Worm (Caenorhabditis elegans) whole organism, late embryonic: ENCODE data around the gene dph-7.
"Not testable (repeated sequence)": the region's sequence is repeated elsewhere in the genome, so short reads cannot be mapped to it uniquely, and the experiment has no call there.

ENCODE experiments used
- C08G9.2 ChIP-seq: sonication (generic microtip); optimal IDR thresholded peaks from 2 replicates; lab custom pipeline; 2016; ENCODE audit warnings: mild to moderate bottlenecking, missing genetic modification characterization, moderate library complexity, missing compliant biosample characterization
- C38D4.7 ChIP-seq: fragments of 200-800 bp; sonication (Bioruptor generic); optimal IDR thresholded peaks from 2 replicates; lab custom pipeline; 2018; ENCODE audit warnings: mild to moderate bottlenecking, missing genetic modification characterization, moderate library complexity, missing compliant biosample characterization
- F13H6.1 ChIP-seq: sonication (generic microtip); optimal IDR thresholded peaks from 2 replicates; lab custom pipeline; 2016; ENCODE audit warnings: missing genetic modification characterization, missing compliant biosample characterization
- K02D7.2 ChIP-seq: sonication (generic microtip); optimal IDR thresholded peaks from 2 replicates; lab custom pipeline; 2017; ENCODE audit warnings: mild to moderate bottlenecking, missing genetic modification characterization, missing compliant biosample characterization
- K09A11.1 ChIP-seq: sonication (generic microtip); optimal IDR thresholded peaks from 2 replicates; lab custom pipeline; 2017; ENCODE audit warnings: antibody characterized with exemption, mild to moderate bottlenecking, missing genetic modification characterization, missing compliant biosample characterization; ENCODE audit not compliant: insufficient read depth
- ahr-1 ChIP-seq: sonication (generic microtip); optimal IDR thresholded peaks from 2 replicates; lab custom pipeline; 2016; ENCODE audit warnings: missing genetic modification characterization, missing compliant biosample characterization
- ceh-14 ChIP-seq: sonication (generic microtip); optimal IDR thresholded peaks from 2 replicates; lab custom pipeline; 2016; ENCODE audit warnings: missing genotype, missing genetic modification characterization, missing compliant biosample characterization
- ceh-2 ChIP-seq: sonication (generic microtip); optimal IDR thresholded peaks from 2 replicates; lab custom pipeline; 2016; ENCODE audit warnings: missing genotype, missing genetic modification characterization, missing compliant biosample characterization
- ceh-24 ChIP-seq: sonication (generic microtip); optimal IDR thresholded peaks from 2 replicates; lab custom pipeline; 2016; ENCODE audit warnings: mild to moderate bottlenecking, missing genetic modification characterization, missing compliant biosample characterization
- ceh-30 ChIP-seq: fragments of 150-350 bp; optimal IDR thresholded peaks from 2 replicates; lab custom pipeline; 2014; ENCODE audit warnings: missing biosample characterization, missing genetic modification characterization
- ceh-34 ChIP-seq: sonication (generic microtip); optimal IDR thresholded peaks from 2 replicates; lab custom pipeline; 2016; ENCODE audit warnings: mild to moderate bottlenecking, missing genetic modification characterization, missing compliant biosample characterization
- ceh-45 ChIP-seq: fragments of 200-800 bp; sonication (Bioruptor generic); IDR thresholded peaks from 2 replicates; pipeline ENCODE4 v1.3.6; 2022; ENCODE audit warnings: missing genetic modification reagents, missing genetic modification characterization, missing compliant biosample characterization
- ceh-48 ChIP-seq: sonication (generic microtip); optimal IDR thresholded peaks from 2 replicates; lab custom pipeline; 2016; ENCODE audit warnings: missing genetic modification characterization, inconsistent platforms, missing compliant biosample characterization
- dmd-4 ChIP-seq: sonication (generic microtip); optimal IDR thresholded peaks from 2 replicates; lab custom pipeline; 2016; ENCODE audit warnings: borderline replicate concordance, missing genetic modification characterization, missing compliant biosample characterization
- elt-2 ChIP-seq: sonication (generic microtip); optimal IDR thresholded peaks from 2 replicates; lab custom pipeline; 2016; ENCODE audit warnings: missing genetic modification reagents, missing genetic modification characterization, missing compliant biosample characterization
- elt-4 ChIP-seq: sonication (generic microtip); optimal IDR thresholded peaks from 2 replicates; lab custom pipeline; 2016; ENCODE audit warnings: missing genetic modification characterization, missing compliant biosample characterization
- eyg-1 ChIP-seq: sonication (generic microtip); optimal IDR thresholded peaks from 2 replicates; lab custom pipeline; 2016; ENCODE audit warnings: missing genotype, missing genetic modification characterization, missing compliant biosample characterization
- fax-1 ChIP-seq: sonication (generic microtip); optimal IDR thresholded peaks from 2 replicates; lab custom pipeline; 2016; ENCODE audit warnings: missing genotype, missing genetic modification characterization, missing compliant biosample characterization
- fkh-10 ChIP-seq: fragments of 150-350 bp; optimal IDR thresholded peaks from 2 replicates; lab custom pipeline; 2014; ENCODE audit warnings: missing biosample characterization, missing genetic modification reagents, missing genetic modification characterization
- fkh-6 ChIP-seq: sonication (generic microtip); optimal IDR thresholded peaks from 2 replicates; lab custom pipeline; 2016; ENCODE audit warnings: missing genetic modification characterization, missing compliant biosample characterization
- hlh-30 ChIP-seq: sonication (generic microtip); optimal IDR thresholded peaks from 2 replicates; lab custom pipeline; 2017; ENCODE audit warnings: antibody characterized with exemption, missing genetic modification characterization, missing compliant biosample characterization; ENCODE audit not compliant: insufficient read depth
- lim-6 ChIP-seq: sonication (generic microtip); optimal IDR thresholded peaks from 2 replicates; lab custom pipeline; 2016; ENCODE audit warnings: missing genetic modification characterization, missing compliant biosample characterization
- madf-2 ChIP-seq: sonication (generic microtip); optimal IDR thresholded peaks from 2 replicates; lab custom pipeline; 2017; ENCODE audit warnings: missing genetic modification characterization, missing compliant biosample characterization
- nhr-232 ChIP-seq: sonication (generic microtip); optimal IDR thresholded peaks from 2 replicates; lab custom pipeline; 2016; ENCODE audit warnings: missing genetic modification characterization, missing compliant biosample characterization
- pat-9 ChIP-seq: fragments of 200-800 bp; sonication (Bioruptor generic); optimal IDR thresholded peaks from 2 replicates; lab custom pipeline; 2018; ENCODE audit warnings: mild to moderate bottlenecking, missing genetic modification characterization, moderate library complexity, missing compliant biosample characterization
- pha-2 ChIP-seq: sonication (generic microtip); optimal IDR thresholded peaks from 2 replicates; lab custom pipeline; 2017; ENCODE audit warnings: mild to moderate bottlenecking, missing genetic modification characterization, missing compliant biosample characterization
- pha-4 ChIP-seq: fragments of 150-350 bp; optimal IDR thresholded peaks from 2 replicates; lab custom pipeline; 2018; ENCODE audit warnings: missing biosample characterization, missing genetic modification reagents, missing genetic modification characterization
- sox-4 ChIP-seq: sonication (generic microtip); optimal IDR thresholded peaks from 2 replicates; lab custom pipeline; 2017; ENCODE audit warnings: mild to moderate bottlenecking, missing genetic modification characterization, inconsistent platforms, missing compliant biosample characterization
- tbx-2 ChIP-seq: sonication (generic microtip); optimal IDR thresholded peaks from 2 replicates; lab custom pipeline; 2016; ENCODE audit warnings: missing genetic modification characterization, missing compliant biosample characterization
- tbx-7 ChIP-seq: sonication (generic microtip); optimal IDR thresholded peaks from 2 replicates; lab custom pipeline; 2016; ENCODE audit warnings: missing genotype, missing genetic modification characterization, missing compliant biosample characterization
- ttx-3 ChIP-seq: sonication (generic microtip); optimal IDR thresholded peaks from 2 replicates; lab custom pipeline; 2016; ENCODE audit warnings: missing genetic modification reagents, missing genetic modification characterization, missing compliant biosample characterization
- unc-3 ChIP-seq, 2 experiments: fragments of 200-800 bp in 1 of 2; sonication (Bioruptor generic) in 1 of 2; sonication (generic microtip) in 1 of 2; conservative IDR thresholded peaks in 1 of 2; optimal IDR thresholded peaks in 1 of 2; 2 replicates each; pipeline versions ENCODE4 v1.3.6 to Lab custom; 2016 to 2022; ENCODE audit warnings: missing compliant biosample characterization in 2 of 2, missing genetic modification characterization in 2 of 2, missing genetic modification reagents in 1 of 2
- unc-55 ChIP-seq: sonication (generic microtip); optimal IDR thresholded peaks from 2 replicates; lab custom pipeline; 2017; ENCODE audit warnings: missing biosample characterization, missing genetic modification reagents, missing genetic modification characterization
- unc-86 ChIP-seq: sonication (generic microtip); optimal IDR thresholded peaks from 2 replicates; lab custom pipeline; 2016; ENCODE audit warnings: missing genetic modification characterization, missing compliant biosample characterization
- zip-5 ChIP-seq: sonication (generic microtip); optimal IDR thresholded peaks from 2 replicates; lab custom pipeline; 2016; ENCODE audit warnings: missing genetic modification characterization, missing compliant biosample characterization
- ztf-16 ChIP-seq: sonication (generic microtip); optimal IDR thresholded peaks from 2 replicates; lab custom pipeline; 2017; ENCODE audit warnings: missing genetic modification characterization, missing compliant biosample characterization

Gene dph-7

DNA sequence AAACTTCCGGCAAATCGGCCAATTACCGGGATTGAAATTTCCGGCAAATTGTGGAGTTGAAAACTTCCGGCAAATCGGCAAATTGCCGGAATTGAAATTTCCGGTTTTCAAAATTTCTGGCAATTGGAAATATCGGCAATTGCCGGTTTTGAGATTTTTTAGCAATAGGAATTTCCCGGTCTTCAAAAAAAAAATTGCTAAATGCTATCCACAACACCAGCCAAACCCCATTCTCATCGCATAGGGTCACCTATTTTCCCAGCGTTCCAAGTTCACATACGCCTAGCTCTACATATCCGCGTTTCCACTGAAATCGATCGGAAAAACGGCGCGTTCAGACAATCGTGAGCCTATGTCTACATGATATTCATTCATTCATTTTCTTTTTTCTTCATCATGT is 29.5 kb upstream of the dph-7 start, which contains the start of gene F56A8.8:
Gene F56A8.8 (plus strand): TSS at position 301 of the 400 bp plus-strand sequence.
- TF ChIP-seq ceh-30 (tag; lab: Kevin White, UChicago) = no peak
- no peak for TF ChIP-seq nhr-232 (tag; lab: Kevin White, UChicago)

DNA sequence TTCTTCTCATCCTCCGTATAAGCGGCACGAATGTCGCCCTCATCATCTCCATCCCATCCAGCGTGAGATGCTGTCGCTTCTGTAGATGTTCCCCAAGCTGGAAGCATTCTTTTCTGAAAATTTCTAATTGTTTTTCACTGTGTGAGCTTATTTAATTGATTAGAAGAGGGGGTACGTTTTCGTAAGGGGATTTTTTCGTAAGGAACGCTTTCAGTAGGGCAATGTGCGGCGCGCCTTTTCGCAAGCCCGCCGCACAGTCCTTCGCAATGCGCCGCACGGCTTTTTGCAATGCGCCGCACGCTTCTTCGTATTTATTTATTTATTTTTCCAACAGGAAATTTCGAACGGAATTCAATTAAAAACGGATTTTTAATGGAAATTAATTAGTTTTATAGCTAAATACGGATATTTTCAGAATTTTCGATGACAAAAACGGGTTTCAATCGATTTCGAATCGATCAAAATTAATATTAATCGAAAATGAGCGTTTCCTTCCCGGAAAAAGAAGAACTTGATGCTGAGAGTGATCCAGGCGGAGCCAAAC is 21.9 kb upstream of the dph-7 start, which contains the start of gene set-25:
Gene set-25 (minus strand): TSS at position 120 of the 544 bp plus-strand sequence.
- peak; percentile 44 for TF ChIP-seq zip-5 (tag; lab: Kevin White, UChicago)
- TF ChIP-seq fax-1 = peak; percentile 27
- peak; percentile 22 for TF ChIP-seq C38D4.7 (GFP tag; lab: Kevin White, UChicago)
- TF ChIP-seq ceh-14 (tag; lab: Kevin White, UChicago) = peak; percentile 48
- TF ChIP-seq unc-86 (tag; lab: Kevin White, UChicago) = peak; percentile 50
- TF ChIP-seq pha-2 (tag; lab: Kevin White, UChicago) = peak; percentile 12
- peak; percentile 47 for TF ChIP-seq elt-2 (tag; lab: Kevin White, UChicago)
- TF ChIP-seq pat-9 (tag; lab: Kevin White, UChicago) = peak; percentile 34
- peak; percentile 59 for TF ChIP-seq ceh-2 (tag; lab: Kevin White, UChicago)
- TF ChIP-seq tbx-2 (tag; lab: Kevin White, UChicago) = peak; percentile 48
- TF ChIP-seq dmd-4 = peak; percentile 22
- TF ChIP-seq ceh-45 (GFP tag; lab: Robert Waterston, UW) = peak; percentile 48; the same call in 1 of the 2 replicates
- TF ChIP-seq ceh-34 = peak; percentile 30
- TF ChIP-seq ztf-16 (tag; lab: Kevin White, UChicago) = peak; percentile 8
- TF ChIP-seq K09A11.1 = peak; percentile 45
- peak; percentile 71 for TF ChIP-seq K02D7.2 (tag; lab: Kevin White, UChicago)
- TF ChIP-seq sox-4 (tag; lab: Kevin White, UChicago) = peak; percentile 19
- peak; percentile 33; the same call in 1 of the 2 replicates for TF ChIP-seq unc-3 (GFP tag; conservative IDR thresholded peaks at IDR 0.05; lab: Robert Waterston, UW)
- TF ChIP-seq unc-3 (tag; optimal IDR thresholded peaks at IDR 0.05; lab: Kevin White, UChicago) = peak; percentile 8
- TF ChIP-seq ttx-3 (tag; lab: Kevin White, UChicago) = peak; percentile 52

DNA sequence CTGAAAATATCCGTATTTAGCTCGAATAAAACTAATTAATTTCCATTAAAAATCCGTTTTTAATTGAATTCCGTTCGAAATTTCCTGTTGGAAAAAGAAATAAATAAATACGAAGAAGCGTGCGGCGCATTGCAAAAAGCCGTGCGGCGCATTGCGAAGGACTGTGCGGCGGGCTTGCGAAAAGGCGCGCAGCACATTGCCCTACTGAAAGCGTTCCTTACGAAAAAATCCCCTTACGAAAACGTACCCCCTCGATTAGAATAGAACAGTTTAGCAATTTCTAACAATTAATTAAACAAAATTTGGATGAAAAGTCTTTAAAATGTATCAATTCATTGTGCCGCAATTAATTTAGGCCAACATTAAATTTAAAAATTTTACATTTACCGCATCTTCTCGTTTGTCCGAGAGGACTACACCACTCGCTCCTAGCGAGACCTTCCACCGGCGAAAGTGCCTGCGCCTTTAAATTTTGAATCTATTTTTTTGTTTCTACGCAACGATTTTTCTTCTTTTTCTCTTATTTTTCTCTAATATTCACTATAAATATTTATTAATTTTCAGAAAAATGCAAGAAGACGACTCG is 18.5 kb upstream of the dph-7 start, which contains the start of gene npp-18:
Gene npp-18 (plus strand): TSS at position 565 of the 586 bp plus-strand sequence.
- peak; percentile 74; the same call in 1 of the 2 replicates for TF ChIP-seq unc-3 (GFP tag; conservative IDR thresholded peaks at IDR 0.05; lab: Robert Waterston, UW)
- not testable (repeated sequence) for TF ChIP-seq unc-3 (tag; optimal IDR thresholded peaks at IDR 0.05; lab: Kevin White, UChicago)
- TF ChIP-seq ceh-45 (GFP tag; lab: Robert Waterston, UW) = peak; percentile 62; the same call in 1 of the 2 replicates

DNA sequence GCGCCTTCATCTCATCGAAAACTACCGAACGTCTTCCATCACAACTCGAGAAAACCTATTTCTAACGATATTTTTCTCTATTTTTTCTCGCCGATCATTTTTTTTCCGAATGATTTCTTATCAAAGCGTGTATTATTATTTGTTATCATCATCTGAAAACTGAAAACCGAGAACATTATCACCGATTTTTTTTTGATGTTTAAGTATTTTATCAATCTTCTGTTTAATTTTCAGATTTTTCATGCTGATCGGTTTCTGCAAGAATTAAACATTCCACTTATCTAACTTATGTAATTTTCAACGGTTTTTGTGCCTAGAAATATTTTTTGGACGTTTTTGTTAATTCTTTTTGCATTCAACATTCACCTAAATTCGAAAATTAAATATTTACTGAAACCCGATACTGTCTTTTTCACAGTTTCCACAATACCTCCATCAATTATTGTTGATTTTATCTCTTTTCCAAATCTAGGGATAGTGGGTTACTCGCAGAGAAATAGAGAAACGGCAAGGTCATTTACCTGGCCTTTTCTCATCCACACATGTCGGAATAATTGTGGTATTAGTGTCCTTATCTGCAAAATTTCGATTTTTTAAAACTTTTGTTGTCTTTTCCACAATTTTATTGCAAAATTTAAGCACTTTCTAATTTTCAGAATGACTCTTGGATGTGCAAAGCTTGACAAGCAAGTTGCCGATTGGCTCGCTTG is 16.0 kb upstream of the dph-7 start, which contains the start of gene pgm-2:
Gene pgm-2 (plus strand): TSS at position 657 of the 710 bp plus-strand sequence.
- peak; percentile 51 for TF ChIP-seq elt-2 (tag; lab: Kevin White, UChicago)
- no peak for TF ChIP-seq unc-3 (GFP tag; conservative IDR thresholded peaks at IDR 0.05; lab: Robert Waterston, UW)
- TF ChIP-seq unc-3 (tag; optimal IDR thresholded peaks at IDR 0.05; lab: Kevin White, UChicago) = no peak

DNA sequence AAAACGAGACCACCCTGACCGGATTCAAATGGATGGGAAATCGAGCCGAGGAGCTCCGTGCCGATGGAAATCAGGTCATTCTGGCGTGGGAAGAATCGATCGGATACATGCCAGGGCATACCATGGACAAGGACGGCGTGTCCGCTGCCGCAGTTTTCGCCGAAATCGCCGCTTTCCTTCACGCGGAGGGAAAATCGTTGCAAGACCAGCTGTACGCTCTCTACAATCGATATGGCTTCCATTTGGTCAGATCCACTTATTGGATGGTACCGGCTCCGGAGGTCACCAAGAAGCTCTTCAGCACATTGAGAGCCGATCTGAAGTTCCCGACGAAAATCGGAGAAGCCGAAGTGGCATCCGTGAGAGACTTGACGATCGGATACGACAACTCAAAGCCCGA is 12.9 kb upstream of the dph-7 start:
- no peak for TF ChIP-seq elt-4 (tag; lab: Kevin White, UChicago)
- no peak for TF ChIP-seq madf-2 (tag; lab: Kevin White, UChicago)
- no peak for TF ChIP-seq ceh-24 (tag; lab: Kevin White, UChicago)
- no peak for TF ChIP-seq ceh-34
- no peak for TF ChIP-seq unc-55 (GFP tag; lab: Kevin White, UChicago)
- no peak for TF ChIP-seq F13H6.1 (tag; lab: Kevin White, UChicago)
- no peak for TF ChIP-seq pha-4 (tag; lab: Kevin White, UChicago)
- no peak for TF ChIP-seq eyg-1
- no peak for TF ChIP-seq hlh-30 (tag; lab: Kevin White, UChicago)
- no peak for TF ChIP-seq fax-1
- TF ChIP-seq fkh-6 (tag; lab: Kevin White, UChicago) = no peak
- no peak for TF ChIP-seq lim-6
- TF ChIP-seq ceh-48 = no peak
- no peak for TF ChIP-seq C08G9.2
- no peak for TF ChIP-seq fkh-10 (GFP tag; lab: Kevin White, UChicago)
- TF ChIP-seq pat-9 (tag; lab: Kevin White, UChicago) = no peak
- TF ChIP-seq ahr-1 (tag; lab: Kevin White, UChicago) = no peak
- no peak for TF ChIP-seq tbx-7 (tag; lab: Kevin White, UChicago)
